Fruit fly (Drosophila melanogaster): ENCODE measurements around the gene chinmo.
A peak's percentile ranks its signal among the peaks of the same experiment; 100 is the strongest.

Gene chinmo

dm6 chr2L:1727826-1728619 lies 77.0 kb downstream of the chinmo start (continued):
- TF ChIP-seq NK7.1 (GFP tag; optimal IDR thresholded peaks at IDR 0.05): peak; percentile 74
- peak; percentile 84 for TF ChIP-seq CG16863 (GFP tag; optimal IDR thresholded peaks at IDR 0.05)
- peak; percentile 97 for TF ChIP-seq CG30403 (GFP tag; optimal IDR thresholded peaks at IDR 0.05)
- TF ChIP-seq Fer1 (GFP tag; optimal IDR thresholded peaks at IDR 0.05): peak; percentile 98
- peak; percentile 92 for TF ChIP-seq ems (GFP tag; optimal IDR thresholded peaks at IDR 0.05)
- TF ChIP-seq twi (tag; optimal IDR thresholded peaks at IDR 0.05): peak; percentile 98
- TF ChIP-seq CG14860 (GFP tag; IDR thresholded peaks at IDR 0.05; ENCODE audit: partially characterized antibody): peak; percentile 91
- TF ChIP-seq ara (GFP tag; IDR thresholded peaks at IDR 0.05): peak; percentile 94
- TF ChIP-seq schlank (tag; optimal IDR thresholded peaks at IDR 0.05): peak; percentile 95
- TF ChIP-seq Dip2 (GFP tag; IDR thresholded peaks at IDR 0.05): peak; percentile 73
- peak; percentile 92 for TF ChIP-seq BEAF-32 (GFP tag; optimal IDR thresholded peaks at IDR 0.05)
- peak; percentile 93 for TF ChIP-seq Nf-YC (tag; optimal IDR thresholded peaks at IDR 0.05)
- TF ChIP-seq CG13775 (GFP tag; optimal IDR thresholded peaks at IDR 0.05): peak; percentile 98
- peak; percentile 97 for TF ChIP-seq CG8388 (GFP tag; optimal IDR thresholded peaks at IDR 0.05)
- peak; percentile 74 for TF ChIP-seq Antp (GFP tag; optimal IDR thresholded peaks at IDR 0.05)
- peak; percentile 69 for TF ChIP-seq CG12236 (GFP tag; optimal IDR thresholded peaks at IDR 0.05)
- peak; percentile 97 for TF ChIP-seq Vsx1 (GFP tag; optimal IDR thresholded peaks at IDR 0.05)
- peak; percentile 79 for TF ChIP-seq Jarid2 (GFP tag; optimal IDR thresholded peaks at IDR 0.05)
- TF ChIP-seq CG17829 (tag; optimal IDR thresholded peaks at IDR 0.05): peak; percentile 93
- peak; percentile 94 for TF ChIP-seq CG30431 (GFP tag; optimal IDR thresholded peaks at IDR 0.05)
- TF ChIP-seq gsb (GFP tag; IDR thresholded peaks at IDR 0.05): peak; percentile 96
- peak; percentile 55 for TF ChIP-seq lab (GFP tag; optimal IDR thresholded peaks at IDR 0.05)
- peak; percentile 93 for TF ChIP-seq nom (GFP tag; optimal IDR thresholded peaks at IDR 0.05)
- peak; percentile 80 for TF ChIP-seq kah (GFP tag; optimal IDR thresholded peaks at IDR 0.05)
- TF ChIP-seq ind (GFP tag; optimal IDR thresholded peaks at IDR 0.05): peak; percentile 95
- peak; percentile 98 for TF ChIP-seq CG11723 (GFP tag; optimal IDR thresholded peaks at IDR 0.05)
- TF ChIP-seq gro (GFP tag; optimal IDR thresholded peaks at IDR 0.05): peak; percentile 66
- TF ChIP-seq wor (GFP tag; IDR thresholded peaks at IDR 0.05): peak; percentile 95
- peak; percentile 97 for TF ChIP-seq CG9215 (GFP tag; IDR thresholded peaks at IDR 0.05)
- peak; percentile 92 for TF ChIP-seq trh (GFP tag; optimal IDR thresholded peaks at IDR 0.05)
- peak; percentile 97 for TF ChIP-seq dmrt99B (tag; optimal IDR thresholded peaks at IDR 0.05)
- TF ChIP-seq dysf (GFP tag; IDR thresholded peaks at IDR 0.05): peak; percentile 99
- TF ChIP-seq vnd (GFP tag; IDR thresholded peaks at IDR 0.05; ENCODE audit: partially characterized antibody): peak; percentile 94
- peak; percentile 92 for TF ChIP-seq Awh (GFP tag; IDR thresholded peaks at IDR 0.05)
- TF ChIP-seq BtbVII (GFP tag; optimal IDR thresholded peaks at IDR 0.05): peak; percentile 97
- TF ChIP-seq bcd (GFP tag; optimal IDR thresholded peaks at IDR 0.05): peak; percentile 96
- peak; percentile 95 for TF ChIP-seq Chrac-16 (GFP tag; optimal IDR thresholded peaks at IDR 0.05)
- peak; percentile 94 for TF ChIP-seq Blimp-1 (GFP tag; optimal IDR thresholded peaks at IDR 0.05)
- TF ChIP-seq CG10654 (GFP tag; optimal IDR thresholded peaks at IDR 0.05): peak; percentile 93
- peak; percentile 99 for TF ChIP-seq CG10147 (GFP tag; optimal IDR thresholded peaks at IDR 0.05)
- TF ChIP-seq HmgZ (tag; optimal IDR thresholded peaks at IDR 0.05): peak; percentile 99
- peak; percentile 80 for TF ChIP-seq hb (GFP tag; IDR thresholded peaks at IDR 0.05; ENCODE audit: partially characterized antibody)
- peak; percentile 90 for TF ChIP-seq Gug (GFP tag; IDR thresholded peaks at IDR 0.05)
- peak; percentile 84 for TF ChIP-seq Doc2 (GFP tag; IDR thresholded peaks at IDR 0.05)
- TF ChIP-seq CG12942 (GFP tag; optimal IDR thresholded peaks at IDR 0.05): peak; percentile 93
- TF ChIP-seq CG17186 (GFP tag; optimal IDR thresholded peaks at IDR 0.05): peak; percentile 71
- peak; percentile 96 for TF ChIP-seq CG16815 (GFP tag; optimal IDR thresholded peaks at IDR 0.05)
- TF ChIP-seq rib (GFP tag; IDR thresholded peaks at IDR 0.05): peak; percentile 97
